Worm (Caenorhabditis elegans) whole organism, L4/young adult: Measurements from ENCODE around the gene srbc-79.

Experiments used
- W03F9.2 ChIP-seq: fragments of 150-350 bp; optimal IDR thresholded peaks from 2 replicates; lab custom pipeline; 2014; ENCODE audit warnings: missing biosample characterization, missing genetic modification characterization
- dao-5 ChIP-seq: sonication (generic microtip); optimal IDR thresholded peaks from 2 replicates; lab custom pipeline; 2016; ENCODE audit warnings: missing genotype, missing genetic modification characterization, moderate library complexity, missing compliant biosample characterization
- him-1 ChIP-seq: sonication (generic microtip); optimal IDR thresholded peaks from 2 replicates; lab custom pipeline; 2016; ENCODE audit warnings: missing genotype, missing genetic modification reagents, missing genetic modification characterization, missing compliant biosample characterization

DNA sequence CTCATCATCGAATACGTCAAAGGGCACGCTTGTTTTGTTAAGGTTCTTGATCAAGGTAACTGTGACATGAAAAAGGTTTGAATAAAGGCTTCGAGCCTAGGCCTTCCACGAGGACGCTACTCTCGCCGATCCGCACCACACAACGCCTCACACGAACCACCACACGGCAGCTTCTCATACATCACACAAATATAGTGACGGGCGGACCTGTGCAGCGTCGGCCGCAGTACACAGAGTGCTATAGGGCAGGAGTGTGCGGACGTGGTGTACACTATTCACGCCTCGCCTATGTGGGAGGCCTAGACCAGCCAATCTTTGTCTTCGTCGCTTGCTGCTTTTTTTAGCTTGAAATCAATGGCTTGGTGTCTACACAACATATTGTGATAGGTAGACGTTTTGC, 36.6 kb downstream of the srbc-79 start:
- TF ChIP-seq dao-5 (tag; lab: Kevin White, UChicago) (no peak), him-1 (no peak), W03F9.2 (tag; lab: Kevin White, UChicago) (no peak)
